Worm (Caenorhabditis elegans) whole organism, L4 larva: ENCODE results near the gene T08B6.1.

Experiments used
- D1046.2 ChIP-seq: fragments of 200-800 bp; sonication (Bioruptor generic); IDR thresholded peaks from 2 replicates; pipeline ENCODE4 v1.3.6; 2022; ENCODE audit warnings: missing genetic modification characterization, missing compliant biosample characterization
- F10B5.3 ChIP-seq: sonication (generic microtip); optimal IDR thresholded peaks from 2 replicates; lab custom pipeline; 2016; ENCODE audit warnings: mild to moderate bottlenecking, missing genetic modification characterization, missing compliant biosample characterization
- F26F4.8 ChIP-seq: fragments of 200-800 bp; sonication (Bioruptor generic); conservative IDR thresholded peaks from 2 replicates; pipeline ENCODE4 v1.3.6; 2022; ENCODE audit warnings: missing genetic modification characterization, missing compliant biosample characterization
- F44E2.7 ChIP-seq: fragments of 200-800 bp; sonication (Bioruptor generic); IDR thresholded peaks from 2 replicates; pipeline ENCODE4 v2.1.2; 2022; ENCODE audit warnings: missing genetic modification characterization, missing compliant biosample characterization
- F49E8.2 ChIP-seq: sonication (generic microtip); optimal IDR thresholded peaks from 2 replicates; lab custom pipeline; 2016; ENCODE audit warnings: missing compliant biosample characterization, mild to moderate bottlenecking, missing genetic modification characterization, borderline replicate concordance
- Y75B8A.6 ChIP-seq: fragments of 200-800 bp; sonication (Bioruptor generic); IDR thresholded peaks from 2 replicates; pipeline ENCODE4 v1.3.6; 2022; ENCODE audit warnings: missing genetic modification reagents, missing genetic modification characterization, missing compliant biosample characterization
- ceh-20 ChIP-seq: fragments of 200-800 bp; sonication (Bioruptor generic); IDR thresholded peaks from 2 replicates; pipeline ENCODE4 v1.3.6; 2022; ENCODE audit warnings: missing genetic modification reagents, missing genetic modification characterization, missing compliant biosample characterization
- ceh-28 ChIP-seq: fragments of 150-350 bp; optimal IDR thresholded peaks from 2 replicates; lab custom pipeline; 2014; ENCODE audit warnings: missing biosample characterization, missing genetic modification reagents, missing genetic modification characterization
- ceh-62 ChIP-seq: sonication (generic microtip); optimal IDR thresholded peaks from 2 replicates; lab custom pipeline; 2017; ENCODE audit warnings: missing biosample characterization, missing genetic modification characterization
- ctbp-1 ChIP-seq: fragments of 200-800 bp; sonication (Bioruptor generic); IDR thresholded peaks from 2 replicates; pipeline ENCODE4 v1.3.6; 2022; ENCODE audit warnings: missing genetic modification reagents, missing genetic modification characterization, missing compliant biosample characterization
- daf-19 ChIP-seq: fragments of 200-800 bp; sonication (Bioruptor generic); conservative IDR thresholded peaks from 2 replicates; pipeline ENCODE4 v1.3.6; 2022; ENCODE audit warnings: missing genetic modification characterization, missing compliant biosample characterization
- daf-8 ChIP-seq: fragments of 200-800 bp; sonication (Bioruptor generic); IDR thresholded peaks from 2 replicates; pipeline ENCODE4 v1.3.6; 2022; ENCODE audit warnings: missing genetic modification characterization, missing compliant biosample characterization
- dmd-6 ChIP-seq: fragments of 200-800 bp; sonication (Bioruptor generic); IDR thresholded peaks from 2 replicates; pipeline ENCODE4 v1.3.6; 2022; ENCODE audit warnings: missing genetic modification reagents, missing genetic modification characterization, missing compliant biosample characterization
- dmd-9 ChIP-seq: fragments of 200-800 bp; sonication (Bioruptor generic); IDR thresholded peaks from 2 replicates; pipeline ENCODE4 v1.3.6; 2022; ENCODE audit warnings: missing genetic modification reagents, missing genetic modification characterization, missing compliant biosample characterization
- dpl-1 ChIP-seq: fragments of 150-350 bp; optimal IDR thresholded peaks from 2 replicates; lab custom pipeline; 2014; ENCODE audit warnings: missing biosample characterization, missing genetic modification reagents, missing genetic modification characterization
- duxl-1 ChIP-seq: sonication (generic microtip); optimal IDR thresholded peaks from 2 replicates; lab custom pipeline; 2016; ENCODE audit warnings: mild to moderate bottlenecking, missing genetic modification characterization, moderate library complexity, missing compliant biosample characterization; ENCODE audit not compliant: poor library complexity
- egl-27 ChIP-seq: sonication (generic microtip); optimal IDR thresholded peaks from 3 replicates; lab custom pipeline; 2017; ENCODE audit warnings: missing biosample characterization, missing genetic modification reagents, missing genetic modification characterization
- hif-1 ChIP-seq, 2 experiments: sonication (generic microtip); optimal IDR thresholded peaks; 2 replicates each; lab custom pipeline; 2016 to 2017; ENCODE audit warnings: missing compliant biosample characterization in 2 of 2, missing genetic modification characterization in 2 of 2, missing genetic modification reagents in 2 of 2, missing genotype in 2 of 2, mild to moderate bottlenecking in 1 of 2
- jun-1 ChIP-seq: fragments of 150-350 bp; optimal IDR thresholded peaks from 2 replicates; lab custom pipeline; 2014; ENCODE audit warnings: missing biosample characterization, missing genetic modification reagents, missing genetic modification characterization
- lim-7 ChIP-seq: fragments of 200-800 bp; sonication (Bioruptor generic); IDR thresholded peaks from 2 replicates; pipeline ENCODE4 v1.3.6; 2022; ENCODE audit warnings: missing genetic modification characterization, missing compliant biosample characterization
- lin-1 ChIP-seq: fragments of 200-800 bp; sonication (Bioruptor generic); IDR thresholded peaks from 2 replicates; pipeline ENCODE4 v1.3.6; 2022; ENCODE audit warnings: missing genetic modification reagents, missing genetic modification characterization, missing compliant biosample characterization
- lin-39 ChIP-seq: fragments of 150-350 bp; optimal IDR thresholded peaks from 2 replicates; lab custom pipeline; 2014; ENCODE audit warnings: missing biosample characterization, missing genetic modification reagents, missing genetic modification characterization
- lir-3 ChIP-seq: sonication (generic microtip); optimal IDR thresholded peaks from 2 replicates; lab custom pipeline; 2016; ENCODE audit warnings: mild to moderate bottlenecking, missing genetic modification characterization, missing compliant biosample characterization
- madf-5 ChIP-seq, 2 experiments: fragments of 200-800 bp; sonication (Bioruptor generic); IDR thresholded peaks; 2 replicates each; pipeline ENCODE4 v1.3.6; 2022; ENCODE audit warnings: missing compliant biosample characterization in 2 of 2, missing genetic modification characterization in 2 of 2
- madf-9 ChIP-seq: fragments of 200-800 bp; sonication (Bioruptor generic); conservative IDR thresholded peaks from 2 replicates; pipeline ENCODE4 v1.3.6; 2022; ENCODE audit warnings: missing genetic modification reagents, missing genetic modification characterization, missing compliant biosample characterization
- mdt-29 ChIP-seq: fragments of 200-800 bp; sonication (Bioruptor generic); IDR thresholded peaks from 2 replicates; pipeline ENCODE4 v1.3.6; 2022; ENCODE audit warnings: missing genetic modification reagents, missing genetic modification characterization, missing compliant biosample characterization
- mxl-2 ChIP-seq: fragments of 200-800 bp; sonication (Bioruptor generic); conservative IDR thresholded peaks from 2 replicates; pipeline ENCODE4 v1.3.6; 2022; ENCODE audit warnings: missing genetic modification reagents, missing genetic modification characterization, missing compliant biosample characterization
- nhr-10 ChIP-seq: fragments of 150-350 bp; optimal IDR thresholded peaks from 2 replicates; lab custom pipeline; 2014; ENCODE audit warnings: missing biosample characterization, missing genetic modification characterization
- nhr-11 ChIP-seq: fragments of 150-350 bp; optimal IDR thresholded peaks from 2 replicates; lab custom pipeline; 2014; ENCODE audit warnings: missing biosample characterization, missing genetic modification characterization
- nhr-25 ChIP-seq: sonication (generic microtip); optimal IDR thresholded peaks from 2 replicates; lab custom pipeline; 2017; ENCODE audit warnings: missing genetic modification characterization, mild to moderate bottlenecking, missing compliant biosample characterization, antibody characterized with exemption, moderate library complexity, borderline replicate concordance; ENCODE audit not compliant: insufficient read depth
- nhr-48 ChIP-seq: sonication (generic microtip); optimal IDR thresholded peaks from 2 replicates; lab custom pipeline; 2016; ENCODE audit warnings: mild to moderate bottlenecking, missing genetic modification characterization, missing compliant biosample characterization
- nhr-76 ChIP-seq: fragments of 150-350 bp; optimal IDR thresholded peaks from 2 replicates; lab custom pipeline; 2014; ENCODE audit warnings: missing biosample characterization, missing genetic modification characterization
- nhr-77 ChIP-seq: fragments of 150-350 bp; optimal IDR thresholded peaks from 2 replicates; lab custom pipeline; 2014; ENCODE audit warnings: missing biosample characterization, missing genetic modification characterization
- pha-4 ChIP-seq, 2 experiments: fragments of 150-350 bp in 1 of 2; fragments of 200-800 bp in 1 of 2; sonication (Bioruptor generic) in 1 of 2; IDR thresholded peaks in 1 of 2; optimal IDR thresholded peaks in 1 of 2; 2 replicates each; pipeline versions ENCODE4 v1.3.6 to Lab custom; 2014 to 2022; ENCODE audit warnings: missing genetic modification characterization in 2 of 2, missing genetic modification reagents in 2 of 2, missing biosample characterization in 1 of 2, missing compliant biosample characterization in 1 of 2
- pqm-1 ChIP-seq: sonication (generic microtip); optimal IDR thresholded peaks from 2 replicates; lab custom pipeline; 2017; ENCODE audit warnings: missing biosample characterization, missing genetic modification characterization
- set-16 ChIP-seq: fragments of 200-800 bp; sonication (Bioruptor generic); IDR thresholded peaks from 2 replicates; pipeline ENCODE4 v1.3.6; 2022; ENCODE audit warnings: missing genetic modification reagents, missing genetic modification characterization, missing compliant biosample characterization
- snpc-1.2 ChIP-seq: fragments of 200-800 bp; sonication (Bioruptor generic); IDR thresholded peaks from 2 replicates; pipeline ENCODE4 v1.3.6; 2022; ENCODE audit warnings: missing genetic modification reagents, missing genetic modification characterization, missing compliant biosample characterization
- snpc-4 ChIP-seq: fragments of 150-350 bp; optimal IDR thresholded peaks from 2 replicates; lab custom pipeline; 2014; ENCODE audit warnings: missing biosample characterization, missing genetic modification characterization
- tag-97 ChIP-seq: fragments of 200-800 bp; sonication (Bioruptor generic); IDR thresholded peaks from 2 replicates; pipeline ENCODE4 v1.3.6; 2022; ENCODE audit warnings: missing genetic modification characterization, missing compliant biosample characterization
- tra-1 ChIP-seq: fragments of 200-800 bp; sonication (Bioruptor generic); IDR thresholded peaks from 2 replicates; pipeline ENCODE4 v1.3.6; 2022; ENCODE audit warnings: missing genetic modification reagents, missing genetic modification characterization, missing compliant biosample characterization
- unc-130 ChIP-seq: sonication (generic microtip); optimal IDR thresholded peaks from 2 replicates; lab custom pipeline; 2016; ENCODE audit warnings: missing genetic modification reagents, missing genetic modification characterization, missing compliant biosample characterization
- unc-39 ChIP-seq: sonication (generic microtip); optimal IDR thresholded peaks from 2 replicates; lab custom pipeline; 2017; ENCODE audit warnings: missing biosample characterization, missing genetic modification characterization
- zag-1 ChIP-seq: fragments of 150-350 bp; optimal IDR thresholded peaks from 2 replicates; lab custom pipeline; 2014; ENCODE audit warnings: missing biosample characterization, missing genetic modification characterization
- zfp-3 ChIP-seq: fragments of 200-800 bp; sonication (Bioruptor generic); conservative IDR thresholded peaks from 2 replicates; pipeline ENCODE4 v1.3.6; 2022; ENCODE audit warnings: missing genetic modification reagents, missing genetic modification characterization, missing compliant biosample characterization
- zip-11 ChIP-seq: fragments of 200-800 bp; sonication (Bioruptor generic); IDR thresholded peaks from 2 replicates; pipeline ENCODE4 v1.3.6; 2022; ENCODE audit warnings: missing genetic modification characterization, missing compliant biosample characterization
- zip-2 ChIP-seq: fragments of 150-350 bp; optimal IDR thresholded peaks from 2 replicates; lab custom pipeline; 2014; ENCODE audit warnings: missing biosample characterization, missing genetic modification characterization
- ztf-11 ChIP-seq: fragments of 150-350 bp; optimal IDR thresholded peaks from 2 replicates; lab custom pipeline; 2014; ENCODE audit warnings: missing biosample characterization, missing genetic modification characterization

Gene T08B6.1

DNA sequence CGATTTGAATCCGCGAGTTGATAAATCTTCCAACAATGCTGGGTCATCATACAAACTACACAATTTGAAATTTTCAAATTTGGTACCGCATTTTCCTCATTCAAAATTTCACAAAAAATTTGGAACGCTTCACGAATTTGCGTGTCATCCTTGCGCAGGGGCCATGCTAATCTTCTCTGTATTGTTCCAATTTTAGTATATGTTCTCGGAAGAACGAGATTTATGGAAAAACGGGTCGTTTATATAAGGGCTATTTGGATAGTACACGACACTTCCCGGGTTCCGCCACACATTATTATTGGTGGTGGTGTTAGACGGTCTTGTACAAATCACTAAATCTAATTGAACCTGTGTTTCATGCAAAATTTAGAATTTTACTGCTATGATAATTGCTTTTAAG, 1.7 kb downstream of the T08B6.1 start:
- TF ChIP-seq lin-1 (GFP tag; lab: Robert Waterston, UW) (no peak), mdt-29 (GFP tag; lab: Robert Waterston, UW) (no peak), lir-3 (tag; lab: Kevin White, UChicago) (no peak), lin-39 (tag; lab: Kevin White, UChicago) (no peak), dmd-9 (GFP tag; lab: Robert Waterston, UW) (no peak), ctbp-1 (GFP tag; lab: Robert Waterston, UW) (no peak), hif-1 (tag; optimal IDR thresholded peaks at IDR 0.05; lab: Kevin White, UChicago) (no peak), zfp-3 (GFP tag; lab: Robert Waterston, UW) (no peak), snpc-4 (tag; lab: Kevin White, UChicago) (no peak), F26F4.8 (GFP tag; lab: Robert Waterston, UW) (peak; percentile 66; the same call in 1 of the 2 replicates), snpc-1.2 (GFP tag; lab: Robert Waterston, UW) (peak; percentile 96)

- TF ChIP-seq mxl-2 (GFP tag; lab: Robert Waterston, UW), result no peak
- TF ChIP-seq ceh-28 (tag; lab: Kevin White, UChicago), result no peak
- no peak for TF ChIP-seq egl-27 (tag; lab: Kevin White, UChicago)
- no peak for TF ChIP-seq ztf-11 (tag; lab: Kevin White, UChicago)
- no peak for TF ChIP-seq daf-19
- no peak for TF ChIP-seq nhr-48 (tag; lab: Kevin White, UChicago)
- no peak for TF ChIP-seq F44E2.7
- TF ChIP-seq Y75B8A.6, result no peak
- TF ChIP-seq dpl-1 (GFP tag; lab: Kevin White, UChicago), result no peak
- TF ChIP-seq duxl-1 (tag; lab: Kevin White, UChicago), result no peak
Observed at ce11 chrIV:4883984-4884383, 3.2 kb downstream of the T08B6.1 start, which contains the start of gene str-166. Gene str-166 (plus strand): TSS chrIV:4884284.

- TF ChIP-seq pha-4 (GFP tag; IDR thresholded peaks at IDR 0.05; lab: Robert Waterston, UW) (no peak), pha-4 (tag; optimal IDR thresholded peaks at IDR 0.05; lab: Kevin White, UChicago) (no peak), nhr-10 (tag; lab: Kevin White, UChicago) (peak; percentile 27), daf-8 (GFP tag; lab: Robert Waterston, UW) (no peak), ztf-11 (tag; lab: Kevin White, UChicago) (no peak), madf-9 (GFP tag; lab: Robert Waterston, UW) (no peak), dmd-6 (GFP tag; lab: Robert Waterston, UW) (no peak), F26F4.8 (GFP tag; lab: Robert Waterston, UW) (no peak), nhr-11 (no peak), mdt-29 (GFP tag; lab: Robert Waterston, UW) (peak; percentile 71; the same call in 1 of the 2 replicates), Y75B8A.6 (no peak), tra-1 (no peak), lir-3 (tag; lab: Kevin White, UChicago) (no peak), ceh-62 (tag; lab: Kevin White, UChicago) (no peak), nhr-76 (tag; lab: Kevin White, UChicago) (no peak), nhr-25 (tag; lab: Kevin White, UChicago) (no peak), pqm-1 (tag; lab: Kevin White, UChicago) (no peak), F44E2.7 (no peak), unc-130 (GFP tag; lab: Kevin White, UChicago) (peak; percentile 58), F49E8.2 (tag; lab: Kevin White, UChicago) (peak; percentile 94), zip-2 (tag; lab: Kevin White, UChicago) (no peak), D1046.2 (GFP tag; lab: Robert Waterston, UW) (no peak), nhr-77 (tag; lab: Kevin White, UChicago) (no peak), jun-1 (tag; lab: Kevin White, UChicago) (no peak), madf-5 (GFP tag; IDR thresholded peaks at IDR 0.05; lab: Robert Waterston, UW) (no peak), lim-7 (GFP tag; lab: Robert Waterston, UW) (no peak), ceh-20 (GFP tag; lab: Robert Waterston, UW) (no peak), set-16 (GFP tag; lab: Robert Waterston, UW) (no peak), zip-11 (GFP tag; lab: Robert Waterston, UW) (no peak), snpc-4 (tag; lab: Kevin White, UChicago) (peak; percentile 89), unc-39 (tag; lab: Kevin White, UChicago) (no peak), tag-97 (GFP tag; lab: Robert Waterston, UW) (no peak), zag-1 (no peak), F10B5.3 (peak; percentile 18)
Observed at ce11 chrIV:4880634-4881033, 6.5 kb downstream of the T08B6.1 start.
